Worm (Caenorhabditis elegans) whole organism, L1 larva: ENCODE data around the gene T12A7.9.

Experiments
- alr-1 ChIP-seq: fragments of 200-800 bp; sonication (Bioruptor generic); optimal IDR thresholded peaks from 2 replicates; lab custom pipeline; 2018; ENCODE audit warnings: borderline replicate concordance, mild to moderate bottlenecking, missing genetic modification characterization, missing compliant biosample characterization
- blmp-1 ChIP-seq: fragments of 150-350 bp; optimal IDR thresholded peaks from 2 replicates; lab custom pipeline; 2014; ENCODE audit warnings: missing biosample characterization, missing genetic modification characterization
- ceh-88 ChIP-seq: fragments of 200-800 bp; sonication (Bioruptor generic); IDR thresholded peaks from 2 replicates; pipeline ENCODE4 v1.3.6; 2022; ENCODE audit warnings: missing genetic modification characterization, missing compliant biosample characterization
- dsc-1 ChIP-seq: sonication (generic microtip); optimal IDR thresholded peaks from 2 replicates; lab custom pipeline; 2016; ENCODE audit warnings: mild to moderate bottlenecking, missing genetic modification characterization, missing compliant biosample characterization
- efl-1 ChIP-seq, 4 experiments: fragments of 150-350 bp; optimal IDR thresholded peaks in 3 of 4; peaks in 1 of 4; 1 replicate in 1 of 4; 2 replicates in 3 of 4; lab custom pipeline; 2014; ENCODE audit warnings: missing biosample characterization in 2 of 4, missing genetic modification characterization in 2 of 4, missing genetic modification reagents in 2 of 4
- egl-13 ChIP-seq: sonication (generic microtip); optimal IDR thresholded peaks from 2 replicates; lab custom pipeline; 2016; ENCODE audit warnings: missing genotype, missing genetic modification reagents, missing genetic modification characterization, missing compliant biosample characterization
- elt-2 ChIP-seq: sonication (generic microtip); optimal IDR thresholded peaks from 2 replicates; lab custom pipeline; 2016; ENCODE audit warnings: missing genetic modification characterization, mild to moderate bottlenecking, inconsistent platforms, missing compliant biosample characterization, missing genetic modification reagents
- fkh-8 ChIP-seq: sonication (generic microtip); optimal IDR thresholded peaks from 2 replicates; lab custom pipeline; 2016; ENCODE audit warnings: mild to moderate bottlenecking, missing genetic modification characterization, missing compliant biosample characterization
- fos-1 ChIP-seq: fragments of 150-350 bp; optimal IDR thresholded peaks from 2 replicates; lab custom pipeline; 2014; ENCODE audit warnings: missing biosample characterization, missing genetic modification characterization
- hlh-4 ChIP-seq: sonication (generic microtip); optimal IDR thresholded peaks from 2 replicates; lab custom pipeline; 2016; ENCODE audit warnings: mild to moderate bottlenecking, missing genetic modification characterization, missing compliant biosample characterization
- irx-1 ChIP-seq: sonication (generic microtip); optimal IDR thresholded peaks from 2 replicates; lab custom pipeline; 2016; ENCODE audit warnings: missing genetic modification characterization, missing compliant biosample characterization
- lin-14 ChIP-seq: fragments of 200-800 bp; sonication (Bioruptor generic); optimal IDR thresholded peaks from 2 replicates; lab custom pipeline; 2018; ENCODE audit warnings: mild to moderate bottlenecking, missing genetic modification characterization, moderate library complexity, missing compliant biosample characterization
- lin-15B ChIP-seq: fragments of 150-350 bp; sonication (generic microtip); optimal IDR thresholded peaks from 3 replicates; lab custom pipeline; 2014; ENCODE audit warnings: missing biosample characterization, missing genetic modification characterization
- lin-35 ChIP-seq, 2 experiments: fragments of 150-350 bp; optimal IDR thresholded peaks; 2 replicates each; lab custom pipeline; 2014; ENCODE audit warnings: missing biosample characterization in 2 of 2, missing genetic modification characterization in 2 of 2, missing genetic modification reagents in 2 of 2
- lsy-2 ChIP-seq, 2 experiments: fragments of 150-350 bp; optimal IDR thresholded peaks; 2 replicates each; lab custom pipeline; 2014; ENCODE audit warnings: missing biosample characterization in 2 of 2, missing genetic modification characterization in 2 of 2
- mef-2 ChIP-seq: fragments of 150-350 bp; optimal IDR thresholded peaks from 2 replicates; lab custom pipeline; 2014; ENCODE audit warnings: missing biosample characterization, missing genetic modification characterization
- nhr-12 ChIP-seq: sonication (generic microtip); optimal IDR thresholded peaks from 2 replicates; lab custom pipeline; 2017; ENCODE audit warnings: missing biosample characterization, missing genetic modification characterization
- nhr-47 ChIP-seq: sonication (generic microtip); optimal IDR thresholded peaks from 2 replicates; lab custom pipeline; 2016; ENCODE audit warnings: mild to moderate bottlenecking, missing genetic modification characterization, moderate library complexity, missing compliant biosample characterization
- nhr-71 ChIP-seq: sonication (generic microtip); optimal IDR thresholded peaks from 2 replicates; lab custom pipeline; 2016; ENCODE audit warnings: mild to moderate bottlenecking, missing genetic modification characterization, moderate library complexity, missing compliant biosample characterization
- nhr-76 ChIP-seq: sonication (generic microtip); optimal IDR thresholded peaks from 2 replicates; lab custom pipeline; 2017; ENCODE audit warnings: missing biosample characterization, missing genetic modification characterization
- nhr-84 ChIP-seq: sonication (generic microtip); optimal IDR thresholded peaks from 2 replicates; lab custom pipeline; 2017; ENCODE audit warnings: missing biosample characterization, missing genetic modification characterization
- nhr-85 ChIP-seq: sonication (generic microtip); peaks from one replicate; lab custom pipeline; 2016; ENCODE audit warnings: missing genetic modification characterization, inconsistent platforms, missing compliant biosample characterization
- pax-3 ChIP-seq: fragments of 200-800 bp; sonication (Bioruptor generic); optimal IDR thresholded peaks from 2 replicates; lab custom pipeline; 2018; ENCODE audit warnings: mild to moderate bottlenecking, missing genetic modification characterization, moderate library complexity, missing compliant biosample characterization
- rnt-1 ChIP-seq: sonication (generic microtip); optimal IDR thresholded peaks from 2 replicates; lab custom pipeline; 2016; ENCODE audit warnings: mild to moderate bottlenecking, missing genetic modification characterization, moderate library complexity, missing compliant biosample characterization
- snu-23 ChIP-seq: sonication (generic microtip); optimal IDR thresholded peaks from 2 replicates; lab custom pipeline; 2016; ENCODE audit warnings: missing genetic modification characterization, missing compliant biosample characterization
- sox-4 ChIP-seq: sonication (generic microtip); optimal IDR thresholded peaks from 2 replicates; lab custom pipeline; 2016; ENCODE audit warnings: missing genetic modification characterization, missing compliant biosample characterization
- sptf-1 ChIP-seq: fragments of 150-350 bp; optimal IDR thresholded peaks from 2 replicates; lab custom pipeline; 2014; ENCODE audit warnings: missing biosample characterization, missing genetic modification characterization
- swsn-7 ChIP-seq: sonication (generic microtip); optimal IDR thresholded peaks from 2 replicates; lab custom pipeline; 2016; ENCODE audit warnings: missing genetic modification characterization, missing compliant biosample characterization
- tbx-2 ChIP-seq: sonication (generic microtip); optimal IDR thresholded peaks from 2 replicates; lab custom pipeline; 2016; ENCODE audit warnings: missing genetic modification characterization, missing compliant biosample characterization
- tlp-1 ChIP-seq: fragments of 150-350 bp; optimal IDR thresholded peaks from 2 replicates; lab custom pipeline; 2014; ENCODE audit warnings: missing biosample characterization, missing genetic modification characterization
- unc-30 ChIP-seq: sonication (generic microtip); optimal IDR thresholded peaks from 2 replicates; lab custom pipeline; 2017; ENCODE audit warnings: missing biosample characterization, missing genetic modification characterization
- unc-86 ChIP-seq: sonication (generic microtip); optimal IDR thresholded peaks from 2 replicates; lab custom pipeline; 2016; ENCODE audit warnings: missing genetic modification characterization, missing compliant biosample characterization
- xbp-1 ChIP-seq: sonication (generic microtip); optimal IDR thresholded peaks from 2 replicates; lab custom pipeline; 2016; ENCODE audit warnings: missing genetic modification characterization, missing compliant biosample characterization
- ztf-4 ChIP-seq: fragments of 150-350 bp; optimal IDR thresholded peaks from 2 replicates; lab custom pipeline; 2014; ENCODE audit warnings: missing biosample characterization, missing genetic modification characterization

Gene T12A7.9

ce11 chrIV:11765507-11765906 lies 9.7 kb upstream of the T12A7.9 start (continued):
- no peak for TF ChIP-seq mef-2
- TF ChIP-seq efl-1 (optimal IDR thresholded peaks at IDR 0.05; lab: Kevin White, UChicago) = peak in 1 of 2 experiments; percentile 31
- TF ChIP-seq efl-1 (GFP tag; optimal IDR thresholded peaks at IDR 0.05 in 1 of 2; lab: Kevin White, UChicago) = no peak
- TF ChIP-seq, all 84 proteins: peak for 33

ce11 chrIV:11760700-11761459 lies 5.1 kb upstream of the T12A7.9 start, which contains the start of gene T12A7.2:
Gene T12A7.2 (minus strand): TSS chrIV:11761111.
- TF ChIP-seq dsc-1 (tag; lab: Kevin White, UChicago) (peak; percentile 21), swsn-7 (peak; percentile 7), blmp-1 (no peak), alr-1 (tag; lab: Kevin White, UChicago) (no peak), elt-2 (tag; lab: Kevin White, UChicago) (peak; percentile 77), nhr-47 (tag; lab: Kevin White, UChicago) (peak; percentile 38), snu-23 (GFP tag; lab: Kevin White, UChicago) (peak; percentile 4), lin-14 (peak; percentile 56), lsy-2 (tag; optimal IDR thresholded peaks at IDR 0.05; lab: Kevin White, UChicago) (peak in 1 of 2 experiments; percentile 38), nhr-85 (tag; lab: Kevin White, UChicago) (no peak), nhr-84 (no peak), efl-1 (optimal IDR thresholded peaks at IDR 0.05; lab: Kevin White, UChicago) (peak in 1 of 2 experiments; percentile 23), efl-1 (GFP tag; optimal IDR thresholded peaks at IDR 0.05 in 1 of 2; lab: Kevin White, UChicago) (peak in 1 of 2 experiments; percentile 90), tbx-2 (tag; lab: Kevin White, UChicago) (peak; percentile 7), lin-35 (GFP tag; optimal IDR thresholded peaks at IDR 0.05; lab: Kevin White, UChicago) (no peak), unc-86 (no peak), fos-1 (no peak), rnt-1 (peak; percentile 2), ceh-88 (GFP tag; lab: Robert Waterston, UW) (no peak), nhr-71 (tag; lab: Kevin White, UChicago) (peak; percentile 41), lin-15B (tag; lab: Kevin White, UChicago) (no peak), nhr-12 (tag; lab: Kevin White, UChicago) (no peak)

ce11 chrIV:11759852-11760251 lies 4.0 kb upstream of the T12A7.9 start:
- no peak for TF ChIP-seq unc-30 (tag; lab: Kevin White, UChicago)
- TF ChIP-seq nhr-71 (tag; lab: Kevin White, UChicago) = peak; percentile 72
- TF ChIP-seq lsy-2 (tag; optimal IDR thresholded peaks at IDR 0.05; lab: Kevin White, UChicago) = peak in 1 of 2 experiments; percentile 13
- TF ChIP-seq dsc-1 (tag; lab: Kevin White, UChicago) = peak; percentile 75
- TF ChIP-seq unc-86 = peak; percentile 42
- peak; percentile 59 for TF ChIP-seq egl-13 (tag; lab: Kevin White, UChicago)
- no peak for TF ChIP-seq swsn-7
- TF ChIP-seq lin-14 = peak; percentile 47
- peak; percentile 3 for TF ChIP-seq ztf-4 (tag; lab: Kevin White, UChicago)
- TF ChIP-seq fkh-8 (tag; lab: Kevin White, UChicago) = peak; percentile 63
- peak; percentile 27 for TF ChIP-seq pax-3 (tag; lab: Kevin White, UChicago)
- peak; percentile 4 for TF ChIP-seq tbx-2 (tag; lab: Kevin White, UChicago)
- TF ChIP-seq nhr-47 (tag; lab: Kevin White, UChicago) = peak; percentile 74
- no peak for TF ChIP-seq sox-4 (tag; lab: Kevin White, UChicago)

- no peak for TF ChIP-seq sptf-1 (tag; lab: Kevin White, UChicago)
- TF ChIP-seq hlh-4 (tag; lab: Kevin White, UChicago) = no peak
- TF ChIP-seq nhr-85 (tag; lab: Kevin White, UChicago) = peak; percentile 42
- TF ChIP-seq xbp-1 = no peak
- no peak for TF ChIP-seq efl-1 (optimal IDR thresholded peaks at IDR 0.05; lab: Kevin White, UChicago)
- TF ChIP-seq efl-1 (GFP tag; optimal IDR thresholded peaks at IDR 0.05 in 1 of 2; lab: Kevin White, UChicago) = peak in 1 of 2 experiments; percentile 0
Measured at ce11 chrIV:11755003-11755402, 804 bp downstream of the T12A7.9 start, which contains the start of gene T12A7.10. Gene T12A7.10 (minus strand): TSS chrIV:11755103.

- TF ChIP-seq ztf-4 (tag; lab: Kevin White, UChicago) (no peak), nhr-76 (tag; lab: Kevin White, UChicago) (no peak), tlp-1 (tag; lab: Kevin White, UChicago) (no peak), irx-1 (tag; lab: Kevin White, UChicago) (no peak), unc-30 (tag; lab: Kevin White, UChicago) (no peak)
- TF ChIP-seq, all 84 proteins: peak for 0
Measured at ce11 chrIV:11754328-11754727, 1.5 kb downstream of the T12A7.9 start, which contains the start of gene scl-18. Gene scl-18 (minus strand): TSS chrIV:11754428.
